Worm (Caenorhabditis elegans) whole organism, L2 larva: ENCODE measurements around the gene gst-36.

ENCODE experiments used
- C34F6.9 ChIP-seq: fragments of 150-350 bp; optimal IDR thresholded peaks from 2 replicates; lab custom pipeline; 2014; ENCODE audit warnings: missing biosample characterization, missing genetic modification characterization
- Y55F3AM.14 ChIP-seq: fragments of 200-800 bp; sonication (Bioruptor generic); optimal IDR thresholded peaks from 2 replicates; lab custom pipeline; 2018; ENCODE audit warnings: mild to moderate bottlenecking, missing genetic modification characterization, missing compliant biosample characterization
- alr-1 ChIP-seq: fragments of 150-350 bp; optimal IDR thresholded peaks from 2 replicates; lab custom pipeline; 2014; ENCODE audit warnings: missing biosample characterization, missing genetic modification characterization
- ama-1 ChIP-seq: fragments of 150-350 bp; optimal IDR thresholded peaks from 2 replicates; lab custom pipeline; 2018; ENCODE audit warnings: inconsistent platforms
- blmp-1 ChIP-seq: sonication (generic microtip); optimal IDR thresholded peaks from 2 replicates; lab custom pipeline; 2017; ENCODE audit warnings: missing genetic modification characterization, mild to moderate bottlenecking, missing compliant biosample characterization, antibody characterized with exemption, moderate library complexity; ENCODE audit not compliant: insufficient read depth
- ceh-82 ChIP-seq: fragments of 150-350 bp; optimal IDR thresholded peaks from 2 replicates; lab custom pipeline; 2014; ENCODE audit warnings: missing biosample characterization, missing genetic modification characterization
- crh-2 ChIP-seq: sonication (generic microtip); optimal IDR thresholded peaks from 2 replicates; lab custom pipeline; 2017; ENCODE audit warnings: missing biosample characterization, missing genetic modification characterization
- dmd-4 ChIP-seq: sonication (generic microtip); optimal IDR thresholded peaks from 2 replicates; lab custom pipeline; 2017; ENCODE audit warnings: missing biosample characterization, missing genetic modification characterization
- elt-1 ChIP-seq: fragments of 150-350 bp; optimal IDR thresholded peaks from 2 replicates; lab custom pipeline; 2014; ENCODE audit warnings: missing biosample characterization, missing genetic modification characterization
- lin-13 ChIP-seq: fragments of 150-350 bp; optimal IDR thresholded peaks from 2 replicates; lab custom pipeline; 2014; ENCODE audit warnings: missing biosample characterization, missing genetic modification reagents, missing genetic modification characterization
- nhr-10 ChIP-seq: sonication (generic microtip); optimal IDR thresholded peaks from 2 replicates; lab custom pipeline; 2017; ENCODE audit warnings: missing biosample characterization, missing genetic modification characterization
- nhr-11 ChIP-seq: fragments of 150-350 bp; optimal IDR thresholded peaks from 2 replicates; lab custom pipeline; 2014; ENCODE audit warnings: missing biosample characterization, missing genetic modification characterization
- nhr-12 ChIP-seq: fragments of 150-350 bp; optimal IDR thresholded peaks from 2 replicates; lab custom pipeline; 2014; ENCODE audit warnings: missing biosample characterization, missing genetic modification characterization
- nhr-129 ChIP-seq: fragments of 150-350 bp; optimal IDR thresholded peaks from 2 replicates; lab custom pipeline; 2014; ENCODE audit warnings: missing biosample characterization, missing genetic modification characterization
- nhr-23 ChIP-seq: fragments of 150-350 bp; optimal IDR thresholded peaks from 2 replicates; lab custom pipeline; 2014; ENCODE audit warnings: missing biosample characterization, missing genetic modification reagents, missing genetic modification characterization
- nhr-25 ChIP-seq: fragments of 150-350 bp; sonication (generic microtip); optimal IDR thresholded peaks from 3 replicates; lab custom pipeline; 2014; ENCODE audit warnings: missing biosample characterization, missing genetic modification characterization
- peb-1 ChIP-seq: fragments of 150-350 bp; optimal IDR thresholded peaks from 2 replicates; lab custom pipeline; 2014; ENCODE audit warnings: missing biosample characterization, missing genetic modification characterization
- sem-4 ChIP-seq: fragments of 150-350 bp; optimal IDR thresholded peaks from 2 replicates; lab custom pipeline; 2014; ENCODE audit warnings: missing biosample characterization, missing genetic modification reagents, missing genetic modification characterization
- sma-9 ChIP-seq, 2 experiments: fragments of 150-350 bp in 1 of 2; sonication (generic microtip) in 1 of 2; optimal IDR thresholded peaks; 2 replicates each; lab custom pipeline; 2014 to 2016; ENCODE audit warnings: missing genetic modification characterization in 2 of 2, mild to moderate bottlenecking in 1 of 2, missing biosample characterization in 1 of 2, missing compliant biosample characterization in 1 of 2, missing genetic modification reagents in 1 of 2, moderate library complexity in 1 of 2
- snpc-4 ChIP-seq: fragments of 150-350 bp; optimal IDR thresholded peaks from 2 replicates; lab custom pipeline; 2014; ENCODE audit warnings: missing biosample characterization, missing genetic modification characterization
- unc-39 ChIP-seq: fragments of 150-350 bp; optimal IDR thresholded peaks from 2 replicates; lab custom pipeline; 2014; ENCODE audit warnings: missing biosample characterization, missing genetic modification characterization
- unc-55 ChIP-seq: fragments of 150-350 bp; sonication (generic microtip); optimal IDR thresholded peaks from 3 replicates; lab custom pipeline; 2014; ENCODE audit warnings: missing biosample characterization, missing genetic modification reagents, missing genetic modification characterization
- unc-62 ChIP-seq: fragments of 150-350 bp; optimal IDR thresholded peaks from 2 replicates; lab custom pipeline; 2014; ENCODE audit warnings: missing biosample characterization, missing genetic modification reagents, missing genetic modification characterization
- zag-1 ChIP-seq: fragments of 150-350 bp; optimal IDR thresholded peaks from 2 replicates; lab custom pipeline; 2014; ENCODE audit warnings: missing biosample characterization, missing genetic modification characterization

The gst-36 gene

ce11 chrX:9822606-9823264 lies 40.0 kb downstream of the gst-36 start (continued):
- TF ChIP-seq peb-1 (no peak), snpc-4 (no peak), C34F6.9 (tag; lab: Kevin White, UChicago) (peak; percentile 76), lin-13 (GFP tag; lab: Kevin White, UChicago) (no peak), elt-1 (tag; lab: Kevin White, UChicago) (no peak), unc-62 (GFP tag; lab: Kevin White, UChicago) (no peak), alr-1 (tag; lab: Kevin White, UChicago) (no peak), sem-4 (tag; lab: Kevin White, UChicago) (no peak), nhr-23 (tag; lab: Kevin White, UChicago) (no peak), nhr-10 (tag; lab: Kevin White, UChicago) (no peak)
- TF ChIP-seq, all 48 proteins: peak for 12

- no peak for TF ChIP-seq ceh-82 (tag; lab: Kevin White, UChicago)
- TF ChIP-seq dmd-4 = no peak
- no peak for TF ChIP-seq nhr-12 (tag; lab: Kevin White, UChicago)
- TF ChIP-seq nhr-25 = no peak
- no peak for TF ChIP-seq nhr-11 (tag; lab: Kevin White, UChicago)
- no peak for TF ChIP-seq elt-1 (tag; lab: Kevin White, UChicago)
- TF ChIP-seq blmp-1 (tag; lab: Kevin White, UChicago) = no peak
- no peak for TF ChIP-seq unc-39 (tag; lab: Kevin White, UChicago)
- TF ChIP-seq Y55F3AM.14 (GFP tag; lab: Kevin White, UChicago) = no peak
- no peak for TF ChIP-seq alr-1 (tag; lab: Kevin White, UChicago)
Observed at ce11 chrX:9822173-9822572, 40.6 kb downstream of the gst-36 start, which contains the start of gene dpy-22. dpy-22 (minus strand) TSS chrX:9822273.

- TF ChIP-seq unc-55 (GFP tag; lab: Kevin White, UChicago) (peak; percentile 24), ama-1 (lab: Kevin White, UChicago) (no peak), sma-9 (GFP tag; optimal IDR thresholded peaks at IDR 0.05; lab: Kevin White, UChicago) (peak; percentile 48), sma-9 (tag; optimal IDR thresholded peaks at IDR 0.05; lab: Kevin White, UChicago) (no peak), Y55F3AM.14 (GFP tag; lab: Kevin White, UChicago) (no peak), zag-1 (tag; lab: Kevin White, UChicago) (peak; percentile 58), crh-2 (tag; lab: Kevin White, UChicago) (peak; percentile 23), nhr-129 (tag; lab: Kevin White, UChicago) (peak; percentile 37), C34F6.9 (tag; lab: Kevin White, UChicago) (peak; percentile 55)
Observed at ce11 chrX:9814132-9814811, 48.5 kb downstream of the gst-36 start.
